Fruit fly (Drosophila melanogaster) whole organism, embryonic: ENCODE data around the gene Ugt49B2.

Source experiments
- Antp ChIP-seq: fragments of 200-800 bp; sonication (Bioruptor generic); optimal IDR thresholded peaks from 3 replicates; lab custom pipeline; 2016; ENCODE audit warnings: missing biosample characterization, missing genetic modification characterization
- Awh ChIP-seq: fragments of 200-800 bp; sonication (Bioruptor generic); IDR thresholded peaks from 2 replicates; pipeline ENCODE4, ENCODE4 v1.3.6; 2022; ENCODE audit warnings: missing biosample characterization, missing genetic modification characterization
- B-H1 ChIP-seq: fragments of 200-800 bp; sonication (Bioruptor generic); IDR thresholded peaks from 3 replicates; pipeline ENCODE4 v1.3.6; 2022; ENCODE audit warnings: missing biosample characterization, missing genetic modification characterization
- B-H2 ChIP-seq: fragments of 200-800 bp; sonication (Bioruptor generic); optimal IDR thresholded peaks from 2 replicates; lab custom pipeline; 2018; ENCODE audit warnings: missing biosample characterization, mild to moderate bottlenecking, missing genetic modification characterization
- CG10147 ChIP-seq: fragments of 200-800 bp; sonication (Bioruptor generic); optimal IDR thresholded peaks from 2 replicates; lab custom pipeline; 2019; ENCODE audit warnings: missing biosample characterization, mild to moderate bottlenecking, missing genetic modification characterization, moderate library complexity
- CG10565 ChIP-seq: fragments of 200-800 bp; sonication (Bioruptor generic); optimal IDR thresholded peaks from 3 replicates; lab custom pipeline; 2016; ENCODE audit warnings: missing biosample characterization, mild to moderate bottlenecking, missing genetic modification characterization
- CG17328 ChIP-seq: fragments of 200-800 bp; sonication (Bioruptor generic); IDR thresholded peaks from 2 replicates; pipeline ENCODE4 v1.3.6; 2022; ENCODE audit warnings: missing biosample characterization, missing genetic modification characterization
- CG1832 ChIP-seq: fragments of 200-800 bp; sonication (Bioruptor generic); optimal IDR thresholded peaks from 2 replicates; lab custom pipeline; 2017; ENCODE audit warnings: missing biosample characterization, mild to moderate bottlenecking, missing genetic modification characterization, inconsistent platforms
- CG4854 ChIP-seq: fragments of 200-800 bp; sonication (Bioruptor generic); optimal IDR thresholded peaks from 2 replicates; lab custom pipeline; 2016; ENCODE audit warnings: missing biosample characterization, missing genetic modification characterization, inconsistent platforms
- CG6272 ChIP-seq: fragments of 200-800 bp; sonication (Bioruptor generic); IDR thresholded peaks from 2 replicates; pipeline ENCODE4 v1.3.6; 2022; ENCODE audit warnings: missing biosample characterization, missing genetic modification characterization
- CG6654 ChIP-seq: fragments of 200-800 bp; sonication (Bioruptor generic); optimal IDR thresholded peaks from 2 replicates; lab custom pipeline; 2017; ENCODE audit warnings: missing biosample characterization, mild to moderate bottlenecking, missing genetic modification characterization
- CG6791 ChIP-seq: fragments of 200-800 bp; sonication (Bioruptor generic); IDR thresholded peaks from 3 replicates; pipeline ENCODE4 v1.3.6; 2022; ENCODE audit warnings: missing biosample characterization, missing genetic modification characterization; ENCODE audit not compliant: partially characterized antibody
- CG9609 ChIP-seq: fragments of 200-800 bp; sonication (Bioruptor generic); optimal IDR thresholded peaks from 3 replicates; lab custom pipeline; 2016; ENCODE audit warnings: missing biosample characterization, missing genetic modification characterization
- CG9876 ChIP-seq: fragments of 200-800 bp; sonication (Bioruptor generic); optimal IDR thresholded peaks from 2 replicates; lab custom pipeline; 2016; ENCODE audit warnings: missing biosample characterization, missing genetic modification characterization
- CHES-1-like ChIP-seq: fragments of 200-800 bp; sonication (Bioruptor generic); optimal IDR thresholded peaks from 2 replicates; lab custom pipeline; 2016; ENCODE audit warnings: missing biosample characterization, missing genetic modification characterization
- Dad ChIP-seq: fragments of 200-800 bp; sonication (Bioruptor generic); optimal IDR thresholded peaks from 3 replicates; lab custom pipeline; 2016; ENCODE audit warnings: missing biosample characterization, missing genetic modification characterization
- Dip2 ChIP-seq: fragments of 200-800 bp; sonication (Bioruptor generic); IDR thresholded peaks from 2 replicates; pipeline ENCODE4 v1.3.6; 2022; ENCODE audit warnings: missing biosample characterization, missing genetic modification characterization
- Doc2 ChIP-seq: fragments of 200-800 bp; sonication (Bioruptor generic); IDR thresholded peaks from 2 replicates; pipeline ENCODE4 v1.3.6; 2022; ENCODE audit warnings: missing biosample characterization, missing genetic modification characterization
- E2f2 ChIP-seq: fragments of 200-800 bp; sonication (Bioruptor generic); IDR thresholded peaks from 2 replicates; pipeline ENCODE4 v1.3.6; 2022; ENCODE audit warnings: missing biosample characterization, missing genetic modification characterization
- GATAe ChIP-seq: fragments of 200-800 bp; sonication (Bioruptor generic); conservative IDR thresholded peaks from 2 replicates; pipeline ENCODE4 v1.3.6; 2022; ENCODE audit warnings: missing biosample characterization, missing genetic modification characterization
- HLH4C ChIP-seq: fragments of 200-800 bp; sonication (Bioruptor generic); IDR thresholded peaks from 3 replicates; pipeline ENCODE4 v1.3.6; 2022; ENCODE audit warnings: missing biosample characterization, missing genetic modification characterization; ENCODE audit not compliant: partially characterized antibody
- Hr3 ChIP-seq: fragments of 200-800 bp; sonication (Bioruptor generic); optimal IDR thresholded peaks from 3 replicates; lab custom pipeline; 2016; ENCODE audit warnings: missing biosample characterization, missing genetic modification characterization
- NC2β ChIP-seq: fragments of 200-800 bp; sonication (Bioruptor generic); optimal IDR thresholded peaks from 2 replicates; lab custom pipeline; 2016; ENCODE audit warnings: missing biosample characterization, missing genetic modification characterization
- Sox100B ChIP-seq: fragments of 200-800 bp; sonication (Bioruptor generic); optimal IDR thresholded peaks from 3 replicates; lab custom pipeline; 2018; ENCODE audit warnings: missing biosample characterization, mild to moderate bottlenecking, missing genetic modification characterization
- Taf1 ChIP-seq: fragments of 200-800 bp; sonication (Bioruptor generic); IDR thresholded peaks from 2 replicates; pipeline ENCODE4 v1.3.6; 2022; ENCODE audit warnings: missing biosample characterization, missing genetic modification characterization
- Usf ChIP-seq: fragments of 200-800 bp; sonication (Bioruptor generic); optimal IDR thresholded peaks from 2 replicates; lab custom pipeline; 2017; ENCODE audit warnings: missing genotype, missing biosample characterization, missing genetic modification characterization
- Vsx1 ChIP-seq: fragments of 200-800 bp; sonication (Bioruptor generic); optimal IDR thresholded peaks from 2 replicates; lab custom pipeline; 2017; ENCODE audit warnings: missing biosample characterization, mild to moderate bottlenecking, missing genetic modification characterization, missing genetic modification reagents
- Xbp1 ChIP-seq: fragments of 200-800 bp; sonication (Bioruptor generic); optimal IDR thresholded peaks from 3 replicates; lab custom pipeline; 2016; ENCODE audit warnings: missing biosample characterization, mild to moderate bottlenecking, missing genetic modification characterization
- Xrp1 ChIP-seq: fragments of 200-800 bp; sonication (Bioruptor generic); IDR thresholded peaks from 2 replicates; pipeline ENCODE4 v1.3.6; 2022; ENCODE audit warnings: missing biosample characterization, missing genetic modification characterization
- aop ChIP-seq: fragments of 200-800 bp; sonication (Bioruptor generic); IDR thresholded peaks from 2 replicates; pipeline ENCODE4 v1.3.6; 2022; ENCODE audit warnings: missing biosample characterization, missing genetic modification characterization
- ase ChIP-seq: fragments of 200-800 bp; sonication (Bioruptor generic); IDR thresholded peaks from 3 replicates; pipeline ENCODE4 v1.3.6; 2022; ENCODE audit warnings: missing biosample characterization, missing genetic modification characterization
- caup ChIP-seq: fragments of 200-800 bp; sonication (Bioruptor generic); optimal IDR thresholded peaks from 3 replicates; lab custom pipeline; 2017; ENCODE audit warnings: missing biosample characterization, mild to moderate bottlenecking, missing genetic modification characterization, moderate library complexity; ENCODE audit not compliant: severe bottlenecking
- corto ChIP-seq: fragments of 200-800 bp; sonication (Bioruptor generic); optimal IDR thresholded peaks from 2 replicates; lab custom pipeline; 2016; ENCODE audit warnings: missing biosample characterization, mild to moderate bottlenecking, missing genetic modification characterization, moderate library complexity
- crc ChIP-seq: fragments of 200-800 bp; sonication (Bioruptor generic); optimal IDR thresholded peaks from 2 replicates; lab custom pipeline; 2016; ENCODE audit warnings: missing biosample characterization, missing genetic modification characterization
- ewg ChIP-seq: fragments of 200-800 bp; sonication (Bioruptor generic); optimal IDR thresholded peaks from 3 replicates; lab custom pipeline; 2017; ENCODE audit warnings: mild to moderate bottlenecking, missing biosample characterization, missing genetic modification reagents, missing genetic modification characterization
- eyg ChIP-seq: fragments of 200-800 bp; sonication (Bioruptor generic); optimal IDR thresholded peaks from 3 replicates; lab custom pipeline; 2016; ENCODE audit warnings: missing biosample characterization, missing genetic modification characterization
- fd3F ChIP-seq: fragments of 200-800 bp; sonication (Bioruptor generic); optimal IDR thresholded peaks from 2 replicates; lab custom pipeline; 2018; ENCODE audit warnings: missing biosample characterization, mild to moderate bottlenecking, missing genetic modification characterization, moderate library complexity
- ftz-f1 ChIP-seq: fragments of 200-800 bp; sonication (Bioruptor generic); optimal IDR thresholded peaks from 2 replicates; lab custom pipeline; 2016; ENCODE audit warnings: missing biosample characterization, missing genetic modification characterization
- fu2 ChIP-seq: fragments of 200-800 bp; sonication (Bioruptor generic); optimal IDR thresholded peaks from 2 replicates; lab custom pipeline; 2016; ENCODE audit warnings: missing biosample characterization, missing genetic modification characterization
- gem ChIP-seq: fragments of 200-800 bp; sonication (Bioruptor generic); optimal IDR thresholded peaks from 2 replicates; lab custom pipeline; 2019; ENCODE audit warnings: missing biosample characterization, mild to moderate bottlenecking, missing genetic modification characterization, moderate library complexity
- gro ChIP-seq: fragments of 200-800 bp; sonication (Bioruptor generic); optimal IDR thresholded peaks from 2 replicates; lab custom pipeline; 2016; ENCODE audit warnings: missing biosample characterization, missing genetic modification characterization
- her ChIP-seq: fragments of 200-800 bp; sonication (Bioruptor generic); optimal IDR thresholded peaks from 2 replicates; lab custom pipeline; 2016; ENCODE audit warnings: missing biosample characterization, missing genetic modification characterization
- inv ChIP-seq: fragments of 200-800 bp; sonication (Bioruptor generic); IDR thresholded peaks from 2 replicates; pipeline ENCODE4 v1.3.6; 2022; ENCODE audit warnings: missing biosample characterization, missing genetic modification characterization; ENCODE audit not compliant: partially characterized antibody
- odd ChIP-seq: fragments of 200-800 bp; sonication (Bioruptor generic); optimal IDR thresholded peaks from 2 replicates; lab custom pipeline; 2017; ENCODE audit warnings: missing biosample characterization, mild to moderate bottlenecking, missing genetic modification characterization
- pita ChIP-seq: fragments of 200-800 bp; sonication (Bioruptor generic); optimal IDR thresholded peaks from 2 replicates; lab custom pipeline; 2017; ENCODE audit warnings: missing biosample characterization, mild to moderate bottlenecking, missing genetic modification characterization
- prd ChIP-seq, 3 experiments: fragments of >200 bp in 2 of 3; fragments of 200-800 bp in 1 of 3; sonication (Bioruptor generic) in 1 of 3; optimal IDR thresholded peaks in 2 of 3; IDR thresholded peaks in 1 of 3; 2 replicates in 2 of 3; 3 replicates in 1 of 3; pipeline versions ENCODE4 v1.3.6 to Lab custom; 2017 to 2022; ENCODE audit warnings: missing biosample characterization in 1 of 3, missing genetic modification characterization in 1 of 3
- pros ChIP-seq: fragments of 200-800 bp; sonication (Bioruptor generic); optimal IDR thresholded peaks from 3 replicates; lab custom pipeline; 2019; ENCODE audit warnings: missing biosample characterization, mild to moderate bottlenecking, missing genetic modification characterization, moderate library complexity
- wor ChIP-seq: fragments of 200-800 bp; sonication (Bioruptor generic); IDR thresholded peaks from 2 replicates; pipeline ENCODE4 v1.3.6; 2022; ENCODE audit warnings: missing biosample characterization, missing genetic modification characterization

The Ugt49B2 gene

dm6 chr3R:21376331-21376761 is 23.2 kb downstream of the Ugt49B2 start (continued):
- TF ChIP-seq pita (GFP tag; lab: Kevin White, UChicago) (no peak), HLH4C (no peak; the same call in 2 of the 3 replicates), corto (no peak), inv (GFP tag; lab: Robert Waterston, UW) (no peak), CG9876 (GFP tag; lab: Kevin White, UChicago) (no peak), CG17328 (GFP tag; lab: Robert Waterston, UW) (peak; percentile 42; the same call in 1 of the 2 replicates), Usf (GFP tag; lab: Kevin White, UChicago) (no peak), caup (GFP tag; lab: Kevin White, UChicago) (peak; percentile 53), CG10147 (peak; percentile 18), odd (GFP tag; lab: Kevin White, UChicago) (peak; percentile 48), fu2 (GFP tag; lab: Kevin White, UChicago) (no peak), Hr3 (GFP tag; lab: Kevin White, UChicago) (no peak), B-H2 (GFP tag; lab: Kevin White, UChicago) (peak; percentile 43), CG9609 (GFP tag; lab: Kevin White, UChicago) (no peak), ase (GFP tag; lab: Robert Waterston, UW) (no peak)
- TF ChIP-seq, all 482 proteins: peak for 149

dm6 chr3R:21373403-21374326 is 25.9 kb downstream of the Ugt49B2 start:
- TF ChIP-seq CG6272 (GFP tag; lab: Robert Waterston, UW) (no peak), crc (GFP tag; lab: Kevin White, UChicago) (no peak), ftz-f1 (peak; percentile 13), Taf1 (GFP tag; lab: Robert Waterston, UW) (no peak), E2f2 (GFP tag; lab: Robert Waterston, UW) (peak; percentile 85), aop (GFP tag; lab: Robert Waterston, UW) (no peak), wor (GFP tag; lab: Robert Waterston, UW) (no peak), NC2β (no peak), her (GFP tag; lab: Kevin White, UChicago) (no peak), CG10565 (GFP tag; lab: Kevin White, UChicago) (no peak), Vsx1 (GFP tag; lab: Kevin White, UChicago) (no peak), Sox100B (GFP tag; lab: Kevin White, UChicago) (no peak), Xrp1 (GFP tag; lab: Robert Waterston, UW) (peak; percentile 44), gro (GFP tag; lab: Kevin White, UChicago) (no peak), B-H1 (GFP tag; lab: Robert Waterston, UW) (no peak), ewg (GFP tag; lab: Kevin White, UChicago) (no peak), eyg (no peak), Dip2 (GFP tag; lab: Robert Waterston, UW) (no peak), CG1832 (no peak), fd3F (GFP tag; lab: Kevin White, UChicago) (no peak), Xbp1 (GFP tag; lab: Kevin White, UChicago) (peak; percentile 26), Antp (GFP tag; lab: Kevin White, UChicago) (no peak), prd (optimal IDR thresholded peaks at IDR 0.05; lab: Kevin White, UChicago) (no peak), prd (GFP tag; IDR thresholded peaks at IDR 0.05; lab: Robert Waterston, UW) (no peak), CHES-1-like (GFP tag; lab: Kevin White, UChicago) (peak; percentile 11), Doc2 (GFP tag; lab: Robert Waterston, UW) (no peak), pros (GFP tag; lab: Kevin White, UChicago) (no peak), CG6791 (GFP tag; lab: Robert Waterston, UW) (peak; percentile 50; the same call in 1 of the 3 replicates), GATAe (no peak), CG4854 (GFP tag; lab: Kevin White, UChicago) (no peak), gem (no peak), Awh (GFP tag; lab: Robert Waterston, UW) (no peak), CG6654 (GFP tag; lab: Kevin White, UChicago) (no peak), Dad (GFP tag; lab: Kevin White, UChicago) (no peak)
